Fruit fly (Drosophila melanogaster) whole organism, pupa: ENCODE results near the gene ush.

Experiments used
- CG10348 ChIP-seq: fragments of 200-800 bp; sonication (Bioruptor generic); IDR thresholded peaks from 2 replicates; pipeline ENCODE4 v1.3.6; 2022; ENCODE audit warnings: missing biosample characterization, missing genetic modification characterization
- CG12605 ChIP-seq: fragments of 200-800 bp; sonication (Bioruptor generic); IDR thresholded peaks from 2 replicates; pipeline ENCODE4 v1.3.6; 2022; ENCODE audit warnings: missing biosample characterization, missing genetic modification characterization
- CG13204 ChIP-seq: fragments of 200-800 bp; sonication (Bioruptor generic); optimal IDR thresholded peaks from 2 replicates; lab custom pipeline; 2018; ENCODE audit warnings: missing biosample characterization, mild to moderate bottlenecking, missing genetic modification characterization, moderate library complexity
- CG14655 ChIP-seq: fragments of 200-800 bp; sonication (Bioruptor generic); optimal IDR thresholded peaks from 3 replicates; lab custom pipeline; 2017; ENCODE audit warnings: mild to moderate bottlenecking, missing biosample characterization, missing genetic modification reagents, missing genetic modification characterization
- CG15710 ChIP-seq: fragments of 200-800 bp; sonication (Bioruptor generic); optimal IDR thresholded peaks from 2 replicates; lab custom pipeline; 2018; ENCODE audit warnings: missing biosample characterization, mild to moderate bottlenecking, missing genetic modification characterization, moderate library complexity
- CG17806 ChIP-seq: fragments of 200-800 bp; sonication (Bioruptor generic); optimal IDR thresholded peaks from 2 replicates; lab custom pipeline; 2018; ENCODE audit warnings: missing biosample characterization, mild to moderate bottlenecking, missing genetic modification characterization, moderate library complexity
- CG32121 ChIP-seq: fragments of 200-800 bp; sonication (Bioruptor generic); IDR thresholded peaks from 2 replicates; pipeline ENCODE4 v1.3.6; 2022; ENCODE audit warnings: missing biosample characterization, missing genetic modification characterization
- CG34367 ChIP-seq: fragments of 200-800 bp; sonication (Bioruptor generic); optimal IDR thresholded peaks from 2 replicates; lab custom pipeline; 2018; ENCODE audit warnings: missing biosample characterization, mild to moderate bottlenecking, missing genetic modification characterization
- CG4496 ChIP-seq: fragments of 200-800 bp; sonication (Bioruptor generic); IDR thresholded peaks from 3 replicates; pipeline ENCODE4 v1.3.6; 2022; ENCODE audit warnings: missing biosample characterization, missing genetic modification characterization
- CG8159 ChIP-seq: fragments of 200-800 bp; sonication (Bioruptor generic); optimal IDR thresholded peaks from 3 replicates; lab custom pipeline; 2018; ENCODE audit warnings: missing biosample characterization, mild to moderate bottlenecking, missing genetic modification characterization, moderate library complexity
- CG8301 ChIP-seq: fragments of 200-800 bp; sonication (Bioruptor generic); optimal IDR thresholded peaks from 2 replicates; lab custom pipeline; 2018; ENCODE audit warnings: missing biosample characterization, mild to moderate bottlenecking, missing genetic modification characterization
- CG9948 ChIP-seq: fragments of 200-800 bp; sonication (Bioruptor generic); optimal IDR thresholded peaks from 2 replicates; lab custom pipeline; 2018; ENCODE audit warnings: missing biosample characterization, mild to moderate bottlenecking, missing genetic modification characterization, moderate library complexity
- D1 ChIP-seq: fragments of 200-800 bp; sonication (Bioruptor generic); optimal IDR thresholded peaks from 2 replicates; lab custom pipeline; 2018; ENCODE audit warnings: missing biosample characterization, mild to moderate bottlenecking, missing genetic modification characterization, moderate library complexity
- EcR ChIP-seq: fragments of 200-800 bp; sonication (Bioruptor generic); optimal IDR thresholded peaks from 3 replicates; lab custom pipeline; 2019; ENCODE audit warnings: missing biosample characterization, missing genetic modification characterization, mild to moderate bottlenecking, moderate library complexity, missing genetic modification reagents
- Ets98B ChIP-seq: fragments of 200-800 bp; sonication (Bioruptor generic); IDR thresholded peaks from 2 replicates; pipeline ENCODE4 v1.3.6; 2022; ENCODE audit warnings: missing biosample characterization, missing genetic modification characterization
- Pif1A ChIP-seq: fragments of 200-800 bp; sonication (Bioruptor generic); optimal IDR thresholded peaks from 3 replicates; lab custom pipeline; 2016; ENCODE audit warnings: missing biosample characterization, missing genetic modification characterization
- Pif1B ChIP-seq: fragments of 200-800 bp; sonication (Bioruptor generic); optimal IDR thresholded peaks from 3 replicates; lab custom pipeline; 2016; ENCODE audit warnings: missing biosample characterization, missing genetic modification characterization
- Snoo ChIP-seq: fragments of 200-800 bp; sonication (Bioruptor generic); optimal IDR thresholded peaks from 3 replicates; lab custom pipeline; 2017; ENCODE audit warnings: missing biosample characterization, mild to moderate bottlenecking, missing genetic modification characterization, inconsistent platforms
- fd96Ca ChIP-seq: fragments of 200-800 bp; sonication (Bioruptor generic); IDR thresholded peaks from 3 replicates; pipeline ENCODE4 v1.3.6; 2022; ENCODE audit warnings: missing biosample characterization, missing genetic modification characterization
- gl ChIP-seq: fragments of 200-800 bp; sonication (Bioruptor generic); optimal IDR thresholded peaks from 2 replicates; lab custom pipeline; 2018; ENCODE audit warnings: missing biosample characterization, mild to moderate bottlenecking, missing genetic modification characterization
- rn ChIP-seq: fragments of 200-800 bp; sonication (Bioruptor generic); IDR thresholded peaks from 2 replicates; pipeline ENCODE4 v1.3.6; 2022; ENCODE audit warnings: missing biosample characterization, missing genetic modification characterization

ush gene

dm6 chr2L:483347-484280 is 7.6 kb downstream of the ush start:
- no peak for TF ChIP-seq CG10348 (GFP tag; lab: Robert Waterston, UW)
- no peak for TF ChIP-seq fd96Ca
- TF ChIP-seq CG14655, result peak; percentile 42
- no peak for TF ChIP-seq CG4496
- no peak for TF ChIP-seq Ets98B
- TF ChIP-seq CG32121 (GFP tag; lab: Robert Waterston, UW), result no peak
- TF ChIP-seq D1 (tag; lab: Kevin White, UChicago), result no peak
- TF ChIP-seq Snoo (tag; lab: Kevin White, UChicago), result no peak
- peak; percentile 94 for TF ChIP-seq EcR (GFP tag; lab: Kevin White, UChicago)
- no peak for TF ChIP-seq gl (tag; lab: Kevin White, UChicago)
- no peak for TF ChIP-seq CG8301 (tag; lab: Kevin White, UChicago)
- TF ChIP-seq CG8159 (tag; lab: Kevin White, UChicago), result peak; percentile 33
- no peak for TF ChIP-seq Pif1B (GFP tag; lab: Kevin White, UChicago)
- no peak for TF ChIP-seq CG17806
- no peak for TF ChIP-seq rn (GFP tag; lab: Robert Waterston, UW)
- TF ChIP-seq CG34367 (tag; lab: Kevin White, UChicago), result no peak
- TF ChIP-seq CG15710 (tag; lab: Kevin White, UChicago), result peak; percentile 41
- TF ChIP-seq CG9948, result no peak
- TF ChIP-seq CG12605 (GFP tag; lab: Robert Waterston, UW), result no peak
- no peak for TF ChIP-seq CG13204 (GFP tag; lab: Kevin White, UChicago)
- TF ChIP-seq Pif1A (GFP tag; lab: Kevin White, UChicago), result no peak

dm6 chr2L:484281-484943 is 8.4 kb downstream of the ush start:
- TF ChIP-seq EcR (GFP tag; lab: Kevin White, UChicago) (peak; percentile 81), CG13204 (GFP tag; lab: Kevin White, UChicago) (peak; percentile 30), Pif1A (GFP tag; lab: Kevin White, UChicago) (peak; percentile 15), CG32121 (GFP tag; lab: Robert Waterston, UW) (no peak), fd96Ca (no peak), CG4496 (peak; percentile 12; the same call in 1 of the 3 replicates), Snoo (tag; lab: Kevin White, UChicago) (no peak)

- TF ChIP-seq Snoo (tag; lab: Kevin White, UChicago) (no peak), EcR (GFP tag; lab: Kevin White, UChicago) (peak; percentile 97), Pif1B (GFP tag; lab: Kevin White, UChicago) (no peak)
These were observed 9.3 kb downstream of the ush start for dm6 chr2L:485127-485824.

dm6 chr2L:485825-486240 is 9.8 kb downstream of the ush start:
- TF ChIP-seq CG9948, result peak; percentile 12
- peak; percentile 77; the same call in 1 of the 2 replicates for TF ChIP-seq CG32121 (GFP tag; lab: Robert Waterston, UW)
- TF ChIP-seq CG17806, result peak; percentile 43
- peak; percentile 88 for TF ChIP-seq CG4496
- peak; percentile 52 for TF ChIP-seq CG8301 (tag; lab: Kevin White, UChicago)
- peak; percentile 86 for TF ChIP-seq Snoo (tag; lab: Kevin White, UChicago)
- peak; percentile 89 for TF ChIP-seq gl (tag; lab: Kevin White, UChicago)
- TF ChIP-seq CG34367 (tag; lab: Kevin White, UChicago), result peak; percentile 70
- peak; percentile 90 for TF ChIP-seq EcR (GFP tag; lab: Kevin White, UChicago)
- peak; percentile 66 for TF ChIP-seq CG14655
- peak; percentile 49 for TF ChIP-seq CG15710 (tag; lab: Kevin White, UChicago)
- peak; percentile 48 for TF ChIP-seq CG12605 (GFP tag; lab: Robert Waterston, UW)
- peak; percentile 76 for TF ChIP-seq fd96Ca
- TF ChIP-seq Pif1B (GFP tag; lab: Kevin White, UChicago), result peak; percentile 87
- peak; percentile 55 for TF ChIP-seq CG8159 (tag; lab: Kevin White, UChicago)
- TF ChIP-seq CG13204 (GFP tag; lab: Kevin White, UChicago), result peak; percentile 92
- no peak for TF ChIP-seq D1 (tag; lab: Kevin White, UChicago)
- peak; percentile 92 for TF ChIP-seq Pif1A (GFP tag; lab: Kevin White, UChicago)
- 0 out of 2 replicates have a peak, but pooled peaks have one; percentile 28 for TF ChIP-seq rn (GFP tag; lab: Robert Waterston, UW)
- TF ChIP-seq Ets98B, result peak; percentile 80
- TF ChIP-seq CG10348 (GFP tag; lab: Robert Waterston, UW), result no peak

dm6 chr2L:487171-487570 is 11.2 kb downstream of the ush start:
- no peak for TF ChIP-seq gl (tag; lab: Kevin White, UChicago)
- TF ChIP-seq CG13204 (GFP tag; lab: Kevin White, UChicago), result no peak
- no peak for TF ChIP-seq CG9948
- peak; percentile 54 for TF ChIP-seq EcR (GFP tag; lab: Kevin White, UChicago)
- no peak for TF ChIP-seq Pif1A (GFP tag; lab: Kevin White, UChicago)
